Fruit fly (Drosophila melanogaster): Measurements from ENCODE around the gene CG34297.

Gene CG34297

dm6 chr3R:6747907-6748306 lies at the start of gene CG34297:
TSS of gene CG34297 (minus strand) at chr3R:6748007.
- TF ChIP-seq noc (tag; optimal IDR thresholded peaks at IDR 0.05) = no peak

- no peak for TF ChIP-seq noc (tag; optimal IDR thresholded peaks at IDR 0.05)
These were observed 43.5 kb upstream of the CG34297 start, which contains the start of gene Dfd for dm6 chr3R:6791189-6791886. TSS of gene Dfd (plus strand) at chr3R:6791836.

dm6 chr3R:6780004-6780403 lies 32.2 kb upstream of the CG34297 start:
- TF ChIP-seq noc (tag; optimal IDR thresholded peaks at IDR 0.05) = no peak

dm6 chr3R:6776797-6777196 lies 29.0 kb upstream of the CG34297 start:
- TF ChIP-seq noc (tag; optimal IDR thresholded peaks at IDR 0.05) = no peak

DNA sequence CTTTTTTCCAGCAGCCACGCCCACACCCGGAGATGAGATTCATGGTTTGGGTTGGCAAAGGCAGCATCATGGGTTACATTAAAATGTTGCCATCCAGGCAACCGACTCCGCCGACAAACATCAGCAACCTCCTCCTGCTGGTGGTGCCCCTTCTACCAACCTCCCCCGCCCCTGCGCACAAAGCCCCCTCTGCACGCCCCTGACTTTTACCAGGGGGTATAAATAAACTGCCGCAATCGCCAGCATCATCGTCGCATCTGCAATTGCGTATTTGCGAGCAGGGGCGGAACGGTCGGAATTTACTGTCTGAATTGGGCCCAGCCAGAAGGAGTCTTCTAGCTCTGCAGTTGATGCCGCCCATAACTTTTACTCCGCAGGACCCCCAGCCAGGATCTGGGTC lies 24.0 kb upstream of the CG34297 start:
- no peak for TF ChIP-seq noc (tag; optimal IDR thresholded peaks at IDR 0.05)

- TF ChIP-seq noc (tag; optimal IDR thresholded peaks at IDR 0.05) = no peak
These were observed 20.4 kb upstream of the CG34297 start for dm6 chr3R:6768256-6768655.

- no peak for TF ChIP-seq noc (tag; optimal IDR thresholded peaks at IDR 0.05)
These were observed 19.1 kb upstream of the CG34297 start for dm6 chr3R:6766928-6767327.

dm6 chr3R:6766171-6766591 lies 18.4 kb upstream of the CG34297 start:
- TF ChIP-seq noc (tag; optimal IDR thresholded peaks at IDR 0.05) = no peak

DNA sequence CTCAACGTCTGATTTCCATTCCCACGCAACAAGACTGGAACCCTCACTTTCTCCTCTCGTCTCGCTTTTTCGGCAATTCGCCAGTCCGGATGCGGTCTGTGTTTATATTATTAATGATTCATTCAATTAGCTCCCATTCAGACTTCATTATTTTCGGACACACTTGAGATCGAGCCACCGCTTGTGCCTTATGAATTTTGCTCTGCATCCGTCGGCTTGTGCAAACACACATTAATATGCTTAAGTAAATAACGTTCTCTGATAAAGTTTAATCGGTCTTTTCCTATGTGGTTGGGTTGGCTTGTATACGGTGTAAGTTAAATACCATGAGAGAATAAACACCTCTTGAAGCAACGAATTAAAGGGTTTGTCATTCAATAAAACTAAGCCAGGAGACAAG lies 17.0 kb upstream of the CG34297 start:
- no peak for TF ChIP-seq noc (tag; optimal IDR thresholded peaks at IDR 0.05)

DNA sequence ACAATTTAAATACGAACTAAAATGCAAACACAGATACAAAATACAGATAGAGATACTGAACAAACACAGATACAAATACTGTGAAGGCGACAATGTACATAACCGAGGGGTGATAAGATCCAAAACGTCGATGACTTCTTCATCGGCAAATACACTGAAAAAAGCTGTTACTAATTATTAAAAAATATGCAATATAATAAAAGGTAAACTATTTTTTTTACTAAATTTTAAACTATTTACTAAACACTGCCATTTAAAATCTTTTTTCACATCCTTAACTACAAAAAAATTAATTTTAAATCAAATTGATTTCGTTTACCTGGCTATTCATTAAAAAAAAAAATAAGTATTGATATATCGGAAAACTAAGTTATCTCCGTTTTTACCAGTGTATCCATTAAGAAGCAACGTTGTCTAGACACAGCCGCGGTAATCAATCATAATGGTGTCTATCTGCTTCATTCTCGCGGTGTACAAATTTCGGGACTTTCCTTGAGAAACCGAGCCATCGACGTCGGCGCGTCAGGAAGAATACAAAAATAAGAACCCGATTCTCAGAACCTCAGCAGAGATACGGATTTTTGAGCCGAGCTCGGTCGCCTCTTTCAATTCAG lies 15.1 kb upstream of the CG34297 start:
- TF ChIP-seq noc (tag; optimal IDR thresholded peaks at IDR 0.05) = peak; percentile 16

- no peak for TF ChIP-seq noc (tag; optimal IDR thresholded peaks at IDR 0.05)
These were observed 14.4 kb upstream of the CG34297 start, which contains the start of gene Ama for dm6 chr3R:6762188-6762643. TSS of gene Ama (plus strand) at chr3R:6762593.

DNA sequence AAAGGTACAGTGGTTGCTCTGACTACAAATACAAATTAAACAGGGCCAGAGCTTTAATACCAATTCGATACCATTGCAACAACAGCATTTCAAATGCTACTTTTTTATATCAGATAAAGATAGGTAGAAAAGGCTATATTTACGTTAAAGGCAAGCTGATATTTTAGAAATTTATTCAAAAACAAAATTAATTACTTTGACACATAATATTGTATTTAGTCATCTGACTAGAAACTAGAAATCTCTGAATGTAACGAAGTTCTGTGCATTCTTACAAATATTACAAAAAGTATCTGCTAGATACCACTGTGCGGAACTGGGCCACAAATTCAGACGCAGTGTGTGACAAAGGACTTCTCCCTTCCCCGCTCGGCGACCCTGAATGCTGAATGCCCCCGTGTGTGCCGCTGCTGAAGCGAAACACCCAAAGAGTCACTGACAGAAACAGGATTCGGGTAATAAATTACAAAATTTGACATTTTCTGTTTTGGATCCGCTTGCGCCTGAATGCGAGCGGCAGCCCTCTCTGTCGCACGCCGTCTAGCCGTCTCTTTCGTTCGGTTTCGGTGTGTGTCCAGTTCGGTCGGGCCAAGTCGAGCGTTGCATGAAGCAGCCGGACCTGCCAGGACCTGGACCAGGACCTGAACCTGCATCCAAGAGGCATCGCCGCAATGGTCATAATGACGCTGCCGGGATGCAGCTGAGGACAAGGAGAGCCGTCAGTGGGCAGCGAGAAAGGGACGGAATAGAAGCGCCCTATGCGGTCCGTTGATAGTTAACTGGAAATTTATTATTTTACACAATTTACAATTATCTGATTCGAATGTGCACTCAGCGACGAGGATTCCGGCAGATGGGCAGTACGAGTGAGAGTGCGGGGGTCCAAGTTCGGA lies 13.2 kb upstream of the CG34297 start:
- TF ChIP-seq noc (tag; optimal IDR thresholded peaks at IDR 0.05) = no peak

dm6 chr3R:6759419-6759818 lies 11.6 kb upstream of the CG34297 start, which contains the start of gene bcd:
TSS of gene bcd (minus strand) at chr3R:6759466.
- no peak for TF ChIP-seq noc (tag; optimal IDR thresholded peaks at IDR 0.05)

DNA sequence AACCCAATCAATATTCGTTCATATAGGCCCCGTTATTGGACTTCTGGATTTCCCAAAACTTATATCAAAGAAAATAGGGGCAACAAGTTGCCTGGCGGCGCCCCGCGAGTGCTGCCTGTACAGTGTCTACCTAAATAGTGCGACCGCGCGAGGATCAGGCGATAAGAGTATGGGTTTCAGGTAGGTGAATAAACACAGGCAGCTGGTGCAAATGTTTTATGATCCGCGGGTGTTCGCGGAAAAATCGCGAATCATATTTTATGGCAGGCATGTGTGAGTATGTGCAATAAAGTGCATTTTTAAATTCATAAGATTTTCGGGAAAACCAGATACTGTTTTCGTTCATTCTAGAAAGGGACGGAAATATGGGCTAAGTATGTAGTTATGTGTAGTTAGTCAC lies 7.6 kb upstream of the CG34297 start:
- TF ChIP-seq noc (tag; optimal IDR thresholded peaks at IDR 0.05) = no peak

- TF ChIP-seq noc (tag; optimal IDR thresholded peaks at IDR 0.05) = no peak
These were observed 6.5 kb upstream of the CG34297 start, which contains the start of gene zen for dm6 chr3R:6754104-6754951. TSS of gene zen (minus strand) at chr3R:6754194.

Data from whole organism, larva.